Fruit fly (Drosophila melanogaster): ENCODE results near the gene CG44001.

Gene CG44001

dm6 chr2L:5060952-5061478 lies 17.9 kb downstream of the CG44001 start:
- TF ChIP-seq CG17806 (tag; optimal IDR thresholded peaks at IDR 0.05) (no peak), Ets98B (GFP tag; IDR thresholded peaks at IDR 0.05) (0 out of 2 replicates have a peak, but pooled peaks have one; percentile 15), CG4496 (GFP tag; IDR thresholded peaks at IDR 0.05) (0 out of 3 replicates have a peak, but pooled peaks have one; percentile 34)

dm6 chr2L:5062799-5063404 lies 19.8 kb downstream of the CG44001 start:
- TF ChIP-seq CG12605 (GFP tag; IDR thresholded peaks at IDR 0.05) (no peak), fd96Ca (GFP tag; IDR thresholded peaks at IDR 0.05) (no peak), CG9948 (tag; optimal IDR thresholded peaks at IDR 0.05) (no peak), CG14655 (GFP tag; optimal IDR thresholded peaks at IDR 0.05) (no peak), CG32121 (GFP tag; IDR thresholded peaks at IDR 0.05) (0 out of 2 replicates have a peak, but pooled peaks have one; percentile 9)

dm6 chr2L:5063936-5064335 lies 20.9 kb downstream of the CG44001 start:
- TF ChIP-seq Ets98B (GFP tag; IDR thresholded peaks at IDR 0.05) (no peak), CG9948 (tag; optimal IDR thresholded peaks at IDR 0.05) (no peak), D1 (tag; optimal IDR thresholded peaks at IDR 0.05) (no peak), Pif1B (GFP tag; optimal IDR thresholded peaks at IDR 0.05) (no peak), Pif1A (GFP tag; optimal IDR thresholded peaks at IDR 0.05) (no peak), CG15710 (tag; optimal IDR thresholded peaks at IDR 0.05) (no peak), fd96Ca (GFP tag; IDR thresholded peaks at IDR 0.05) (no peak), CG4496 (GFP tag; IDR thresholded peaks at IDR 0.05) (no peak), CG8301 (tag; optimal IDR thresholded peaks at IDR 0.05) (no peak), CG13204 (GFP tag; optimal IDR thresholded peaks at IDR 0.05) (no peak), CG12605 (GFP tag; IDR thresholded peaks at IDR 0.05) (no peak), CG8159 (tag; optimal IDR thresholded peaks at IDR 0.05) (no peak), CG17806 (tag; optimal IDR thresholded peaks at IDR 0.05) (no peak), Snoo (tag; optimal IDR thresholded peaks at IDR 0.05) (no peak), CG32121 (GFP tag; IDR thresholded peaks at IDR 0.05) (no peak), CG34367 (tag; optimal IDR thresholded peaks at IDR 0.05) (no peak), gl (tag; optimal IDR thresholded peaks at IDR 0.05) (no peak), CG14655 (GFP tag; optimal IDR thresholded peaks at IDR 0.05) (no peak)

- no peak for TF ChIP-seq CG13204 (GFP tag; optimal IDR thresholded peaks at IDR 0.05)
- TF ChIP-seq EcR (GFP tag; optimal IDR thresholded peaks at IDR 0.05) = no peak
- peak; percentile 74 for TF ChIP-seq Pif1A (GFP tag; optimal IDR thresholded peaks at IDR 0.05)
- TF ChIP-seq D1 (tag; optimal IDR thresholded peaks at IDR 0.05) = peak; percentile 50
- TF ChIP-seq Pif1B (GFP tag; optimal IDR thresholded peaks at IDR 0.05) = no peak
- TF ChIP-seq gl (tag; optimal IDR thresholded peaks at IDR 0.05) = peak; percentile 62
- TF ChIP-seq CG34367 (tag; optimal IDR thresholded peaks at IDR 0.05) = peak; percentile 59
- peak; percentile 84 for TF ChIP-seq CG4496 (GFP tag; IDR thresholded peaks at IDR 0.05)
- TF ChIP-seq Snoo (tag; optimal IDR thresholded peaks at IDR 0.05) = peak; percentile 83
- no peak; the same call in 1 of the 2 replicates for TF ChIP-seq CG32121 (GFP tag; IDR thresholded peaks at IDR 0.05)
- no peak for TF ChIP-seq CG14655 (GFP tag; optimal IDR thresholded peaks at IDR 0.05)
- TF ChIP-seq rn (GFP tag; IDR thresholded peaks at IDR 0.05) = no peak
- peak; percentile 91 for TF ChIP-seq CG8159 (tag; optimal IDR thresholded peaks at IDR 0.05)
- peak; percentile 58 for TF ChIP-seq CG12605 (GFP tag; IDR thresholded peaks at IDR 0.05)
- TF ChIP-seq fd96Ca (GFP tag; IDR thresholded peaks at IDR 0.05) = no peak; the same call in 2 of the 3 replicates
- TF ChIP-seq CG9948 (tag; optimal IDR thresholded peaks at IDR 0.05) = no peak
- TF ChIP-seq Ets98B (GFP tag; IDR thresholded peaks at IDR 0.05) = peak; percentile 60
- TF ChIP-seq CG10348 (GFP tag; IDR thresholded peaks at IDR 0.05) = no peak
- peak; percentile 32 for TF ChIP-seq CG17806 (tag; optimal IDR thresholded peaks at IDR 0.05)
- TF ChIP-seq CG15710 (tag; optimal IDR thresholded peaks at IDR 0.05) = peak; percentile 16
- no peak for TF ChIP-seq CG8301 (tag; optimal IDR thresholded peaks at IDR 0.05)
Observed at dm6 chr2L:5070797-5071579, 27.9 kb downstream of the CG44001 start, which contains the start of gene RpL37A. RpL37A (plus strand) TSS chr2L:5070957.

- TF ChIP-seq EcR (GFP tag; optimal IDR thresholded peaks at IDR 0.05) (peak; percentile 34), CG14655 (GFP tag; optimal IDR thresholded peaks at IDR 0.05) (no peak)
Observed at dm6 chr2L:5072357-5072756, 29.3 kb downstream of the CG44001 start.

dm6 chr2L:5079200-5079599 lies 36.1 kb downstream of the CG44001 start:
- TF ChIP-seq CG17806 (tag; optimal IDR thresholded peaks at IDR 0.05) (no peak), CG13204 (GFP tag; optimal IDR thresholded peaks at IDR 0.05) (no peak), CG34367 (tag; optimal IDR thresholded peaks at IDR 0.05) (no peak), Snoo (tag; optimal IDR thresholded peaks at IDR 0.05) (no peak), rn (GFP tag; IDR thresholded peaks at IDR 0.05) (no peak), Ets98B (GFP tag; IDR thresholded peaks at IDR 0.05) (no peak), CG12605 (GFP tag; IDR thresholded peaks at IDR 0.05) (no peak), CG32121 (GFP tag; IDR thresholded peaks at IDR 0.05) (no peak), CG9948 (tag; optimal IDR thresholded peaks at IDR 0.05) (no peak), CG8301 (tag; optimal IDR thresholded peaks at IDR 0.05) (no peak), CG14655 (GFP tag; optimal IDR thresholded peaks at IDR 0.05) (no peak), Pif1B (GFP tag; optimal IDR thresholded peaks at IDR 0.05) (no peak), CG15710 (tag; optimal IDR thresholded peaks at IDR 0.05) (no peak)
